Worm (Caenorhabditis elegans): ENCODE results near the gene ceh-7.

ceh-7 gene

ce11 chrII:8721955-8722524, 18.4 kb upstream of the ceh-7 start, which contains the start of gene trcs-2:
trcs-2 (plus strand) TSS chrII:8722474.
- no peak for TF ChIP-seq pha-4 (tag; optimal IDR thresholded peaks at IDR 0.05)
- TF ChIP-seq zag-1 (tag; optimal IDR thresholded peaks at IDR 0.05), result no peak
- TF ChIP-seq unc-62 (GFP tag; optimal IDR thresholded peaks at IDR 0.05), result no peak
- TF ChIP-seq nhr-11 (tag; optimal IDR thresholded peaks at IDR 0.05), result no peak
- no peak for TF ChIP-seq sea-2 (GFP tag; optimal IDR thresholded peaks at IDR 0.05)
- no peak for TF ChIP-seq egl-5 (tag; optimal IDR thresholded peaks at IDR 0.05)
- TF ChIP-seq jun-1 (tag; optimal IDR thresholded peaks at IDR 0.05), result no peak
- no peak for TF ChIP-seq ceh-9 (tag; optimal IDR thresholded peaks at IDR 0.05)
- TF ChIP-seq fkh-2 (tag; optimal IDR thresholded peaks at IDR 0.05), result no peak
- no peak for TF ChIP-seq elt-2 (tag; optimal IDR thresholded peaks at IDR 0.05)
- TF ChIP-seq nfya-1 (tag; optimal IDR thresholded peaks at IDR 0.05; ENCODE audit: insufficient read depth), result no peak
- no peak for TF ChIP-seq R02D3.7 (tag; optimal IDR thresholded peaks at IDR 0.05)

DNA sequence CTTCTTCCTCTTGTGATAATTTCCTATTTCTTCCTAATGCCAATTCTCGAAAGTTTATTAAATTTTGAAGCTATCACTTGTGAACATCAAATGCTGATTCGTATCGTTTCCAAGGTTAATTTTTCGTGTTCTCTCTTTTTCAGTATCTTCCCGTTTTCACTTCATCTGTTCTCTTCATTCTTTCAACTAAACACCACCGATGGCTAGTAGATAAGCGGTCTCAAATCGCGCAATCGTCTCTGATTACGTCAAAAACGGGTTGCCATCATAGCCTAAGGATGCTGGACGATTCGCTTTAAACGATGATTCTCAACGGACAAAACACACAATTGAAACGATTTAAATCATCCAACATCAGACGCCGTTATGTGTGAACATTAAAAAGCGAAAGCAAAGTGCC, 13.9 kb upstream of the ceh-7 start:
- TF ChIP-seq ceh-82 (tag; optimal IDR thresholded peaks at IDR 0.05), result no peak
- TF ChIP-seq elt-1 (tag; optimal IDR thresholded peaks at IDR 0.05), result peak; percentile 98
- peak; percentile 93 for TF ChIP-seq nhr-25 (tag; optimal IDR thresholded peaks at IDR 0.05)
- TF ChIP-seq nhr-23 (tag; optimal IDR thresholded peaks at IDR 0.05), result peak; percentile 66

DNA sequence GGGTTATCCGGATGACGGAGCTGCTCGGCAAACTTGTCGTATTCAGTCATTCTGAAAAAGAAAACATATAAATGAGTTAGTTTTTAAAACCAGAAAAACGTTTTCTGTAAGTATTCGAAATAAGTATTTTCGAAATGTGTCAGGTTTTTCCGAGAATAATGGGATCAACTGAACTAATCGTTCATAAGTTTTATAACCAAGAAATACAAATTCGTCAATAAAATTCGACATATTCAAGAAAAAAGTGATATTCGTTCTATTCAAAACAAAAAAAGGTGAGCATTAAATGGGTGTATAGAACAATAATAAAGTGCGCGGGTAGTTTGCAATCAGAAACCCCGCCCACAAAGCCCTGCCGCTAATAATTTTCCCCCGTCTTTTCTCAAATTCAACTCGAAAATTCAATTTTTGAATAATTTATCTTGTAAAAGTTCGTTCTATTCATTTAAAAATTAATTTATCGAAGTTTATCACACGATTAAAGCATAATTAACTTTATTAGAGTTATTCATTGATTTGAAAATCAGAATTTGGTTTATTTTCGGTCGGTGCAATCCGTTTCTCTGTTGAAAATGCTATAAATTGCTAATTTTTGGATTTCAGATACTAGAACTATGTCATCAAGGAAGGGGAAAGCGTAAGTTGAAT, 12.7 kb upstream of the ceh-7 start, which contains the start of the genes cyn-11 and T01B7.5:
cyn-11 (minus strand) TSS at position 51 of the 648 bp plus-strand sequence.
T01B7.5 (plus strand) TSS at position 598 of the 648 bp plus-strand sequence.
- no peak for TF ChIP-seq zag-1 (tag; optimal IDR thresholded peaks at IDR 0.05)
- no peak for TF ChIP-seq nhr-43 (tag; optimal IDR thresholded peaks at IDR 0.05; ENCODE audit: poor library complexity, severe bottlenecking)
- no peak for TF ChIP-seq elt-3 (tag; optimal IDR thresholded peaks at IDR 0.05)
- no peak for TF ChIP-seq nhr-76 (tag; optimal IDR thresholded peaks at IDR 0.05)
- no peak for TF ChIP-seq tbx-2 (tag; optimal IDR thresholded peaks at IDR 0.05)
- no peak for TF ChIP-seq ceh-16 (tag; optimal IDR thresholded peaks at IDR 0.05)
- TF ChIP-seq pqm-1 (tag; optimal IDR thresholded peaks at IDR 0.05), result no peak
- no peak for TF ChIP-seq nhr-12 (tag; optimal IDR thresholded peaks at IDR 0.05)
- peak; percentile 39 for TF ChIP-seq nfya-1 (tag; optimal IDR thresholded peaks at IDR 0.05; ENCODE audit: insufficient read depth)
- peak; percentile 6 for TF ChIP-seq elt-2 (tag; optimal IDR thresholded peaks at IDR 0.05)
- TF ChIP-seq fos-1 (tag; optimal IDR thresholded peaks at IDR 0.05), result no peak
- no peak for TF ChIP-seq unc-62 (GFP tag; optimal IDR thresholded peaks at IDR 0.05)
- TF ChIP-seq egl-27 (tag; optimal IDR thresholded peaks at IDR 0.05), result no peak
- TF ChIP-seq elt-1 (tag; optimal IDR thresholded peaks at IDR 0.05), result no peak
- TF ChIP-seq snpc-4 (tag; optimal IDR thresholded peaks at IDR 0.05), result peak; percentile 16
- peak; percentile 41 for TF ChIP-seq pha-4 (tag; optimal IDR thresholded peaks at IDR 0.05)
- no peak for TF ChIP-seq nhr-237 (tag; optimal IDR thresholded peaks at IDR 0.05)
- peak; percentile 29 for TF ChIP-seq nhr-23 (tag; optimal IDR thresholded peaks at IDR 0.05)
- peak; percentile 2 for TF ChIP-seq lin-15B (tag; optimal IDR thresholded peaks at IDR 0.05)

- TF ChIP-seq ceh-9 (tag; optimal IDR thresholded peaks at IDR 0.05), result no peak
- TF ChIP-seq nhr-67 (tag; optimal IDR thresholded peaks at IDR 0.05), result no peak
- no peak for TF ChIP-seq snpc-4 (tag; optimal IDR thresholded peaks at IDR 0.05)
- no peak for TF ChIP-seq tbx-2 (tag; optimal IDR thresholded peaks at IDR 0.05)
- TF ChIP-seq nhr-12 (tag; optimal IDR thresholded peaks at IDR 0.05), result no peak
- no peak for TF ChIP-seq hmg-11 (tag; optimal IDR thresholded peaks at IDR 0.05)
- no peak for TF ChIP-seq lin-39 (tag; optimal IDR thresholded peaks at IDR 0.05)
- TF ChIP-seq fos-1 (tag; optimal IDR thresholded peaks at IDR 0.05), result no peak
- no peak for TF ChIP-seq eor-1 (tag; optimal IDR thresholded peaks at IDR 0.05)
- TF ChIP-seq unc-39 (tag; optimal IDR thresholded peaks at IDR 0.05), result no peak
- TF ChIP-seq mml-1 (tag; optimal IDR thresholded peaks at IDR 0.05), result no peak
Observed at ce11 chrII:8714913-8715447, 11.4 kb upstream of the ceh-7 start, which contains the start of the genes rab-21 and T01B7.13. rab-21 (minus strand) TSS chrII:8715013. T01B7.13 (plus strand) TSS chrII:8715397.

All from whole organism, L3 larva.